Fruit fly (Drosophila melanogaster): ENCODE results near the gene spi.

The spi gene

dm6 chr2L:19586436-19587333 lies 9.6 kb upstream of the spi start, which contains the start of gene Lar (continued):
- TF ChIP-seq scrt (GFP tag; optimal IDR thresholded peaks at IDR 0.05) = peak; percentile 44
- TF ChIP-seq Atf3 (GFP tag; optimal IDR thresholded peaks at IDR 0.05) = no peak
- TF ChIP-seq CG10979 (tag; optimal IDR thresholded peaks at IDR 0.05) = peak; percentile 45
- TF ChIP-seq Ptx1 (GFP tag; IDR thresholded peaks at IDR 0.05) = peak; percentile 38; the same call in 1 of the 2 replicates
- TF ChIP-seq Ravus (GFP tag; IDR thresholded peaks at IDR 0.05) = no peak
- TF ChIP-seq vfl (GFP tag; optimal IDR thresholded peaks at IDR 0.05) = no peak
- peak; percentile 72 for TF ChIP-seq CG12391 (tag; optimal IDR thresholded peaks at IDR 0.05)
- TF ChIP-seq sr (GFP tag; IDR thresholded peaks at IDR 0.05) = no peak
- TF ChIP-seq grau (tag; optimal IDR thresholded peaks at IDR 0.05) = peak; percentile 66
- TF ChIP-seq CG4404 (GFP tag; IDR thresholded peaks at IDR 0.05) = 0 out of 2 replicates have a peak, but pooled peaks have one; percentile 20
- TF ChIP-seq tap (tag; optimal IDR thresholded peaks at IDR 0.05) = no peak
- TF ChIP-seq CG30403 (GFP tag; optimal IDR thresholded peaks at IDR 0.05) = peak; percentile 78
- TF ChIP-seq fru (optimal IDR thresholded peaks at IDR 0.05) = no peak
- TF ChIP-seq bbx (GFP tag; IDR thresholded peaks at IDR 0.05; ENCODE audit: partially characterized antibody) = no peak
- no peak for TF ChIP-seq cato (GFP tag; optimal IDR thresholded peaks at IDR 0.05; ENCODE audit: borderline replicate concordance)
- TF ChIP-seq prd (optimal IDR thresholded peaks at IDR 0.05) = no peak
- TF ChIP-seq prd (GFP tag; IDR thresholded peaks at IDR 0.05) = peak; percentile 65; the same call in 1 of the 3 replicates
- TF ChIP-seq CG10274 (GFP tag; optimal IDR thresholded peaks at IDR 0.05) = no peak
- TF ChIP-seq kah (GFP tag; optimal IDR thresholded peaks at IDR 0.05) = no peak
- no peak for TF ChIP-seq CG14050 (GFP tag; IDR thresholded peaks at IDR 0.05)
- peak in 1 of 2 experiments; percentile 31 for TF ChIP-seq tll (GFP tag; optimal IDR thresholded peaks at IDR 0.05)
- peak; percentile 36 for TF ChIP-seq slou (GFP tag; optimal IDR thresholded peaks at IDR 0.05)
- 0 out of 3 replicates have a peak, but pooled peaks have one; percentile 9 for TF ChIP-seq H15 (GFP tag; IDR thresholded peaks at IDR 0.05)
- TF ChIP-seq Doc2 (GFP tag; IDR thresholded peaks at IDR 0.05) = no peak
- peak; percentile 1 for TF ChIP-seq CG18476 (GFP tag; optimal IDR thresholded peaks at IDR 0.05)
- TF ChIP-seq Xrp1 (GFP tag; IDR thresholded peaks at IDR 0.05) = peak; percentile 62; the same call in 1 of the 2 replicates
- no peak for TF ChIP-seq Eip74EF (GFP tag; optimal IDR thresholded peaks at IDR 0.05)
- no peak for TF ChIP-seq sens-2 (GFP tag; IDR thresholded peaks at IDR 0.05)
- TF ChIP-seq chn (GFP tag; optimal IDR thresholded peaks at IDR 0.05) = peak; percentile 61
- no peak for TF ChIP-seq ase (GFP tag; IDR thresholded peaks at IDR 0.05)
- no peak for TF ChIP-seq Sox100B (GFP tag; optimal IDR thresholded peaks at IDR 0.05)
- TF ChIP-seq btn (GFP tag; optimal IDR thresholded peaks at IDR 0.05) = peak; percentile 9
- no peak for TF ChIP-seq sc (optimal IDR thresholded peaks at IDR 0.05)
- no peak for TF ChIP-seq sc (GFP tag; optimal IDR thresholded peaks at IDR 0.05)
- TF ChIP-seq gce (GFP tag; IDR thresholded peaks at IDR 0.05) = no peak
- TF ChIP-seq crol (GFP tag; IDR thresholded peaks at IDR 0.05) = no peak
- TF ChIP-seq CG7556 (GFP tag; optimal IDR thresholded peaks at IDR 0.05) = peak; percentile 63
- TF ChIP-seq CG7357 (GFP tag; IDR thresholded peaks at IDR 0.05) = peak; percentile 48; the same call in 1 of the 3 replicates
- TF ChIP-seq Fer2 (tag; optimal IDR thresholded peaks at IDR 0.05) = no peak
- peak; percentile 37 for TF ChIP-seq nom (GFP tag; optimal IDR thresholded peaks at IDR 0.05)
- peak; percentile 40 for TF ChIP-seq Sry-δ (GFP tag; optimal IDR thresholded peaks at IDR 0.05)
- TF ChIP-seq CG10654 (GFP tag; optimal IDR thresholded peaks at IDR 0.05) = peak; percentile 10
- TF ChIP-seq aop (GFP tag; IDR thresholded peaks at IDR 0.05) = no peak
- TF ChIP-seq CG2712 (tag; optimal IDR thresholded peaks at IDR 0.05) = peak; percentile 67
- peak; percentile 88 for TF ChIP-seq CG4617 (GFP tag; optimal IDR thresholded peaks at IDR 0.05; ENCODE audit: borderline replicate concordance)
- 0 out of 3 replicates have a peak, but pooled peaks have one; percentile 42 for TF ChIP-seq so (GFP tag; IDR thresholded peaks at IDR 0.05)
- TF ChIP-seq CG10147 (GFP tag; optimal IDR thresholded peaks at IDR 0.05) = peak; percentile 39
- TF ChIP-seq NC2β (GFP tag; optimal IDR thresholded peaks at IDR 0.05) = peak; percentile 60
- peak; percentile 43; the same call in 1 of the 2 replicates for TF ChIP-seq al (GFP tag; IDR thresholded peaks at IDR 0.05)
